Worm (Caenorhabditis elegans) whole organism, L3 larva: ENCODE measurements around the gene Y54G11A.3.
"Not testable (repeated sequence)": the region's sequence is repeated elsewhere in the genome, so short reads cannot be mapped to it uniquely, and the experiment has no call there.

Experiments used
- R02D3.7 ChIP-seq: fragments of 150-350 bp; optimal IDR thresholded peaks from 2 replicates; lab custom pipeline; 2014; ENCODE audit warnings: missing biosample characterization, missing genetic modification characterization
- ZK546.5 ChIP-seq: sonication (generic microtip); optimal IDR thresholded peaks from 2 replicates; lab custom pipeline; 2017; ENCODE audit warnings: missing biosample characterization, missing genetic modification characterization
- aly-2 ChIP-seq: fragments of 150-350 bp; optimal IDR thresholded peaks from 2 replicates; lab custom pipeline; 2014; ENCODE audit warnings: missing biosample characterization, missing genetic modification characterization
- ceh-28 ChIP-seq: fragments of 150-350 bp; optimal IDR thresholded peaks from 2 replicates; lab custom pipeline; 2014; ENCODE audit warnings: missing biosample characterization, missing genetic modification reagents, missing genetic modification characterization
- ceh-82 ChIP-seq: fragments of 150-350 bp; optimal IDR thresholded peaks from 2 replicates; lab custom pipeline; 2014; ENCODE audit warnings: missing biosample characterization, missing genetic modification characterization
- ceh-9 ChIP-seq: sonication (generic microtip); optimal IDR thresholded peaks from 2 replicates; lab custom pipeline; 2018; ENCODE audit warnings: missing biosample characterization, missing genetic modification characterization
- daf-12 ChIP-seq: fragments of 150-350 bp; optimal IDR thresholded peaks from 2 replicates; lab custom pipeline; 2014; ENCODE audit warnings: missing biosample characterization, missing genetic modification reagents, missing genetic modification characterization
- egl-5 ChIP-seq: fragments of 150-350 bp; optimal IDR thresholded peaks from 2 replicates; lab custom pipeline; 2017; ENCODE audit warnings: missing biosample characterization, missing genetic modification reagents, missing genetic modification characterization, inconsistent platforms
- elt-1 ChIP-seq: fragments of 150-350 bp; optimal IDR thresholded peaks from 2 replicates; lab custom pipeline; 2014; ENCODE audit warnings: missing biosample characterization, missing genetic modification characterization
- elt-2 ChIP-seq: sonication (generic microtip); optimal IDR thresholded peaks from 2 replicates; lab custom pipeline; 2016; ENCODE audit warnings: missing genetic modification reagents, mild to moderate bottlenecking, missing genetic modification characterization, missing compliant biosample characterization
- elt-3 ChIP-seq, 3 experiments: fragments of 150-350 bp in 1 of 3; sonication (generic microtip) in 2 of 3; optimal IDR thresholded peaks; 2 replicates in 2 of 3; 4 replicates in 1 of 3; lab custom pipeline; 2014 to 2017; ENCODE audit warnings: missing biosample characterization in 3 of 3, missing genetic modification characterization in 3 of 3
- eor-1 ChIP-seq, 2 experiments: fragments of 150-350 bp; optimal IDR thresholded peaks; 2 replicates each; lab custom pipeline; 2014 to 2018; ENCODE audit warnings: missing biosample characterization in 2 of 2, missing genetic modification characterization in 2 of 2
- fkh-2 ChIP-seq: fragments of 150-350 bp; optimal IDR thresholded peaks from 2 replicates; lab custom pipeline; 2014; ENCODE audit warnings: missing biosample characterization, missing genetic modification reagents, missing genetic modification characterization
- fos-1 ChIP-seq: fragments of 150-350 bp; optimal IDR thresholded peaks from 2 replicates; lab custom pipeline; 2014; ENCODE audit warnings: missing biosample characterization, missing genetic modification characterization
- jun-1 ChIP-seq: fragments of 150-350 bp; optimal IDR thresholded peaks from 2 replicates; lab custom pipeline; 2014; ENCODE audit warnings: missing biosample characterization, missing genetic modification reagents, missing genetic modification characterization
- lin-39 ChIP-seq: fragments of 150-350 bp; optimal IDR thresholded peaks from 2 replicates; lab custom pipeline; 2018; ENCODE audit warnings: missing biosample characterization, missing genetic modification reagents, missing genetic modification characterization
- lsy-12 ChIP-seq: sonication (generic microtip); optimal IDR thresholded peaks from 2 replicates; lab custom pipeline; 2016; ENCODE audit warnings: mild to moderate bottlenecking, missing genetic modification characterization, missing compliant biosample characterization
- mml-1 ChIP-seq: fragments of 150-350 bp; sonication (generic microtip); optimal IDR thresholded peaks from 3 replicates; lab custom pipeline; 2014; ENCODE audit warnings: missing biosample characterization, missing genetic modification characterization
- nfya-1 ChIP-seq: sonication (generic microtip); optimal IDR thresholded peaks from 2 replicates; lab custom pipeline; 2017; ENCODE audit warnings: missing genetic modification characterization, mild to moderate bottlenecking, missing compliant biosample characterization, antibody characterized with exemption, moderate library complexity; ENCODE audit not compliant: insufficient read depth
- nhr-23 ChIP-seq: fragments of 150-350 bp; optimal IDR thresholded peaks from 2 replicates; lab custom pipeline; 2014; ENCODE audit warnings: missing biosample characterization, missing genetic modification reagents, missing genetic modification characterization
- nhr-67 ChIP-seq: fragments of 150-350 bp; optimal IDR thresholded peaks from 2 replicates; lab custom pipeline; 2014; ENCODE audit warnings: missing biosample characterization, missing genetic modification characterization
- nhr-76 ChIP-seq: fragments of 150-350 bp; sonication (generic microtip); optimal IDR thresholded peaks from 5 replicates; lab custom pipeline; 2014; ENCODE audit warnings: missing biosample characterization, missing genetic modification characterization
- nhr-77 ChIP-seq: fragments of 150-350 bp; optimal IDR thresholded peaks from 2 replicates; lab custom pipeline; 2014; ENCODE audit warnings: missing biosample characterization, missing genetic modification characterization
- pha-4 ChIP-seq: fragments of 150-350 bp; optimal IDR thresholded peaks from 2 replicates; lab custom pipeline; 2014; ENCODE audit warnings: missing biosample characterization, missing genetic modification reagents, missing genetic modification characterization
- pqm-1 ChIP-seq: fragments of 150-350 bp; optimal IDR thresholded peaks from 2 replicates; lab custom pipeline; 2017; ENCODE audit warnings: missing biosample characterization, missing genetic modification characterization, inconsistent platforms
- skn-1 ChIP-seq: fragments of 150-350 bp; optimal IDR thresholded peaks from 2 replicates; lab custom pipeline; 2014; ENCODE audit warnings: missing biosample characterization, missing genetic modification characterization
- snpc-4 ChIP-seq: fragments of 150-350 bp; optimal IDR thresholded peaks from 2 replicates; lab custom pipeline; 2014; ENCODE audit warnings: missing biosample characterization, missing genetic modification characterization
- tbx-2 ChIP-seq: sonication (generic microtip); optimal IDR thresholded peaks from 2 replicates; lab custom pipeline; 2016; ENCODE audit warnings: mild to moderate bottlenecking, missing genetic modification characterization, missing compliant biosample characterization
- unc-62 ChIP-seq: fragments of 150-350 bp; sonication (generic microtip); optimal IDR thresholded peaks from 4 replicates; lab custom pipeline; 2014; ENCODE audit warnings: missing biosample characterization, missing genetic modification reagents, missing genetic modification characterization
- ztf-11 ChIP-seq: fragments of 150-350 bp; optimal IDR thresholded peaks from 2 replicates; lab custom pipeline; 2014; ENCODE audit warnings: missing biosample characterization, missing genetic modification characterization

Y54G11A.3 gene

ce11 chrII:14296320-14296719 is 19.9 kb downstream of the Y54G11A.3 start (continued):
- no peak for TF ChIP-seq elt-1
- no peak for TF ChIP-seq R02D3.7 (tag; lab: Kevin White, UChicago)
- TF ChIP-seq ceh-28 (tag; lab: Kevin White, UChicago) = peak; percentile 23
- TF ChIP-seq lsy-12 (tag; lab: Kevin White, UChicago) = no peak
- TF ChIP-seq ceh-9 (tag; lab: Kevin White, UChicago) = no peak
- TF ChIP-seq nhr-76 (tag; lab: Kevin White, UChicago) = no peak
- TF ChIP-seq eor-1 (tag; optimal IDR thresholded peaks at IDR 0.05; lab: Kevin White, UChicago) = no peak
- TF ChIP-seq nhr-67 (tag; lab: Kevin White, UChicago) = no peak
- peak; percentile 63 for TF ChIP-seq jun-1 (tag; lab: Kevin White, UChicago)
- TF ChIP-seq elt-3 (tag; optimal IDR thresholded peaks at IDR 0.05; lab: Kevin White, UChicago) = no peak
- TF ChIP-seq nhr-23 (tag; lab: Kevin White, UChicago) = peak; percentile 47
- no peak for TF ChIP-seq nhr-77 (tag; lab: Kevin White, UChicago)
- TF ChIP-seq pqm-1 = peak; percentile 61
- TF ChIP-seq fos-1 (tag; lab: Kevin White, UChicago) = no peak
- no peak for TF ChIP-seq daf-12 (tag; lab: Kevin White, UChicago)
- TF ChIP-seq egl-5 (tag; lab: Kevin White, UChicago) = peak; percentile 24
- no peak for TF ChIP-seq fkh-2 (tag; lab: Kevin White, UChicago)
- TF ChIP-seq skn-1 (tag; lab: Kevin White, UChicago) = no peak
- TF ChIP-seq, all 47 proteins: peak for 12

ce11 chrII:14297050-14297449 is 20.6 kb downstream of the Y54G11A.3 start, which contains the start of gene Y54G11A.7:
Gene Y54G11A.7, plus strand, starts transcription at chrII:14297305.
- peak; percentile 36 for TF ChIP-seq elt-2 (tag; lab: Kevin White, UChicago)
- TF ChIP-seq, all 47 proteins: peak for 1; not testable (repeated sequence) for 46

DNA sequence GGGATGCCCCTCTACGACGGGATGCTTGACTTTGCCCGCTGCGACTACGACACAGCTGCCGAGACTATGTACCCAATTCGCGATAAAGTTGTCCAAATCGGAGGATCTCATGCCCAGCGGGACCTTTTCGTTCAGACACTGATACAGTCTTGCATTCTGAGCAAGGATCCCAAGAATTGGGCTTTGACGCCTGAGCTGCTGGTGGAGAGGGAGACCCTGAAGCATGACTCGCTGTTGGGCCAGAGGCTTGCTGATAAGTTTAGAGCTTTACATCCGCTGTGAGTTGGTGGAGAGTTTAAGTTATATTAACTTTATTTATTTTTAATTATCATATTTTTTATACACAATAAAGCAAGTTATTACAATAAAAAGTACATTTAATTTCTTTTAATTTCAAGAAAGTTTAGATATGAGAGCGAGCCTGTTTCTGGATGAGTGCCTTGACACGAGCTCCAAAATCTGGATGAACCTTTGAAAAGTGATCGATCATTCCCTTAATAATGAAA is 22.9 kb downstream of the Y54G11A.3 start:
- peak; percentile 20 for TF ChIP-seq elt-2 (tag; lab: Kevin White, UChicago)
- TF ChIP-seq ceh-82 (tag; lab: Kevin White, UChicago) = no peak
- TF ChIP-seq, all 47 proteins: peak for 1

DNA sequence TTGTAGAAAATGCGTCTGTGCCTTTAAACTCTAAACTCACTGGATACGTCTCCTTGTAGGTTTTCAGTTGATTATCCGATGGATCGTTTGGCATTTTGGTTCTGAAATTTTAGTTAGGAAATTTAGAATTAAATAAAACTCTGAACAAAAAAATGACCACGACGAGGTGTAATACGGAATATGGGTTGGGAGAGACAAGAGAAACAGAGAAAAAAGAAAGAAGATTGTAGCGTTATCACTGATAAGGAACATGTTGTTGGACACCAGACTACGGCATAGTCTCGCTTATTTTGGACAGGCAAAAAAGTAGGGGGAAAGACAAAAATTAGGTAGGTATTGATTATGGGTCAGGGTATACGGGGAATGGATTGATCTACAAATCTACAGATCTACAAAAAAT is 25.5 kb downstream of the Y54G11A.3 start, which contains the start of gene ctl-2:
Gene ctl-2 (minus strand): TSS at position 101 of the 400 bp plus-strand sequence.
- not testable (repeated sequence) for TF ChIP-seq tbx-2 (tag; lab: Kevin White, UChicago); aly-2 (tag; lab: Kevin White, UChicago); pqm-1

- not testable (repeated sequence) for TF ChIP-seq daf-12 (tag; lab: Kevin White, UChicago); unc-62 (GFP tag; lab: Kevin White, UChicago); R02D3.7 (tag; lab: Kevin White, UChicago)
These were observed 29.7 kb downstream of the Y54G11A.3 start, which contains the start of gene ctl-1 for ce11 chrII:14306160-14306559. Gene ctl-1, minus strand, starts transcription at chrII:14306260.

- TF ChIP-seq ceh-28 (tag; lab: Kevin White, UChicago) (no peak), unc-62 (GFP tag; lab: Kevin White, UChicago) (no peak), pha-4 (tag; lab: Kevin White, UChicago) (no peak), jun-1 (tag; lab: Kevin White, UChicago) (no peak), eor-1 (tag; optimal IDR thresholded peaks at IDR 0.05; lab: Kevin White, UChicago) (no peak), ZK546.5 (tag; lab: Kevin White, UChicago) (no peak), snpc-4 (tag; lab: Kevin White, UChicago) (no peak), lin-39 (tag; lab: Kevin White, UChicago) (no peak), ztf-11 (no peak), nfya-1 (no peak), skn-1 (tag; lab: Kevin White, UChicago) (no peak), R02D3.7 (tag; lab: Kevin White, UChicago) (no peak), mml-1 (tag; lab: Kevin White, UChicago) (no peak)
- TF ChIP-seq, all 47 proteins: peak for 0
These were observed 34.4 kb downstream of the Y54G11A.3 start, which contains the start of gene ctl-3 for ce11 chrII:14310729-14311388. Gene ctl-3, minus strand, starts transcription at chrII:14310779.
